Fruit fly (Drosophila melanogaster) whole organism, embryonic: ENCODE data around the gene CG10116.
A peak's percentile ranks its signal among the peaks of the same experiment; 100 is the strongest.

ENCODE experiments used
- Ada2b ChIP-seq: fragments of 200-800 bp; sonication (Bioruptor generic); IDR thresholded peaks from 2 replicates; pipeline ENCODE4 v1.3.6; 2022; ENCODE audit warnings: missing biosample characterization, missing genetic modification characterization
- Aef1 ChIP-seq: fragments of 200-800 bp; sonication (Bioruptor generic); IDR thresholded peaks from 3 replicates; pipeline ENCODE4 v1.3.6; 2022; ENCODE audit warnings: missing biosample characterization, missing genetic modification characterization
- Awh ChIP-seq: fragments of 200-800 bp; sonication (Bioruptor generic); IDR thresholded peaks from 2 replicates; pipeline ENCODE4, ENCODE4 v1.3.6; 2022; ENCODE audit warnings: missing biosample characterization, missing genetic modification characterization
- CG10462 ChIP-seq: fragments of 200-800 bp; sonication (Bioruptor generic); optimal IDR thresholded peaks from 2 replicates; lab custom pipeline; 2016; ENCODE audit warnings: missing biosample characterization, missing genetic modification characterization
- CG11085 ChIP-seq: fragments of 200-800 bp; sonication (Bioruptor generic); IDR thresholded peaks from 2 replicates; pipeline ENCODE4 v1.3.6; 2022; ENCODE audit warnings: missing biosample characterization, missing genetic modification characterization
- CG17186 ChIP-seq: fragments of 200-800 bp; sonication (Bioruptor generic); optimal IDR thresholded peaks from 3 replicates; lab custom pipeline; 2017; ENCODE audit warnings: missing biosample characterization, missing genetic modification reagents, missing genetic modification characterization
- CG17568 ChIP-seq: fragments of 200-800 bp; sonication (Bioruptor generic); optimal IDR thresholded peaks from 2 replicates; lab custom pipeline; 2018; ENCODE audit warnings: missing biosample characterization, mild to moderate bottlenecking, missing genetic modification characterization, moderate library complexity
- CG18262 ChIP-seq: fragments of 200-800 bp; optimal IDR thresholded peaks from 3 replicates; lab custom pipeline; 2019; ENCODE audit warnings: missing biosample characterization, mild to moderate bottlenecking, missing genetic modification characterization, moderate library complexity
- CG18764 ChIP-seq: fragments of 200-800 bp; sonication (Bioruptor generic); optimal IDR thresholded peaks from 3 replicates; lab custom pipeline; 2016; ENCODE audit warnings: missing biosample characterization, missing genetic modification characterization
- CG2889 ChIP-seq: fragments of 200-800 bp; sonication (Bioruptor generic); IDR thresholded peaks from 3 replicates; pipeline ENCODE4 v1.3.6; 2022; ENCODE audit warnings: missing biosample characterization, missing genetic modification characterization
- CG34422 ChIP-seq: fragments of 200-800 bp; sonication (Bioruptor generic); IDR thresholded peaks from 3 replicates; pipeline ENCODE4 v1.3.6; 2022; ENCODE audit warnings: missing biosample characterization, missing genetic modification characterization
- CG43689 ChIP-seq: fragments of 200-800 bp; sonication (Bioruptor generic); IDR thresholded peaks from 2 replicates; pipeline ENCODE4 v1.3.6; 2022; ENCODE audit warnings: missing biosample characterization, missing genetic modification characterization
- CHES-1-like ChIP-seq: fragments of 200-800 bp; sonication (Bioruptor generic); optimal IDR thresholded peaks from 2 replicates; lab custom pipeline; 2016; ENCODE audit warnings: missing biosample characterization, missing genetic modification characterization
- CTCF ChIP-seq: fragments of 200-800 bp; sonication (Bioruptor generic); optimal IDR thresholded peaks from 2 replicates; lab custom pipeline; 2017; ENCODE audit warnings: missing biosample characterization, mild to moderate bottlenecking, missing genetic modification characterization, moderate library complexity
- CoRest ChIP-seq: fragments of 200-800 bp; sonication (Bioruptor generic); optimal IDR thresholded peaks from 3 replicates; lab custom pipeline; 2018; ENCODE audit warnings: missing biosample characterization, mild to moderate bottlenecking, missing genetic modification characterization, moderate library complexity
- Doc3 ChIP-seq: fragments of 200-800 bp; sonication (Bioruptor generic); IDR thresholded peaks from 3 replicates; pipeline ENCODE4 v1.3.6; 2022; ENCODE audit warnings: missing biosample characterization, missing genetic modification characterization; ENCODE audit not compliant: partially characterized antibody
- Dp ChIP-seq: fragments of 200-800 bp; sonication (Bioruptor generic); optimal IDR thresholded peaks from 2 replicates; lab custom pipeline; 2018; ENCODE audit warnings: missing biosample characterization, mild to moderate bottlenecking, missing genetic modification characterization, moderate library complexity
- Ets65A ChIP-seq: fragments of 200-800 bp; sonication (Bioruptor generic); peaks from one replicate; lab custom pipeline; 2016; ENCODE audit warnings: missing biosample characterization, missing genetic modification characterization
- Fer1 ChIP-seq: fragments of 200-800 bp; sonication (Bioruptor generic); optimal IDR thresholded peaks from 2 replicates; lab custom pipeline; 2017; ENCODE audit warnings: missing biosample characterization, mild to moderate bottlenecking, missing genetic modification characterization
- Fer3 ChIP-seq: fragments of 200-800 bp; sonication (Bioruptor generic); optimal IDR thresholded peaks from 2 replicates; lab custom pipeline; 2018; ENCODE audit warnings: missing biosample characterization, mild to moderate bottlenecking, missing genetic modification characterization, moderate library complexity
- Hmr ChIP-seq: fragments of 200-800 bp; sonication (Bioruptor generic); optimal IDR thresholded peaks from 3 replicates; lab custom pipeline; 2017; ENCODE audit warnings: mild to moderate bottlenecking, missing biosample characterization, missing genetic modification reagents, missing genetic modification characterization
- Hr39 ChIP-seq: fragments of >200 bp; optimal IDR thresholded peaks from 2 replicates; lab custom pipeline; 2017
- Hr51 ChIP-seq, 2 experiments: fragments of 200-800 bp; sonication (Bioruptor generic); optimal IDR thresholded peaks; 2 replicates in 1 of 2; 3 replicates in 1 of 2; lab custom pipeline; 2016 to 2018; ENCODE audit warnings: missing biosample characterization in 2 of 2, missing genetic modification characterization in 2 of 2, mild to moderate bottlenecking in 1 of 2, moderate library complexity in 1 of 2
- NC2β ChIP-seq: fragments of 200-800 bp; sonication (Bioruptor generic); optimal IDR thresholded peaks from 2 replicates; lab custom pipeline; 2016; ENCODE audit warnings: missing biosample characterization, missing genetic modification characterization
- Sin3A ChIP-seq: fragments of >200 bp; optimal IDR thresholded peaks from 2 replicates; lab custom pipeline; 2018
- Trl ChIP-seq, 3 experiments: fragments of >200 bp in 2 of 3; fragments of 200-800 bp in 1 of 3; sonication (Bioruptor generic) in 1 of 3; optimal IDR thresholded peaks; 2 replicates in 1 of 3; 3 replicates in 2 of 3; lab custom pipeline; 2016 to 2017; ENCODE audit warnings: missing biosample characterization in 1 of 3, missing genetic modification characterization in 1 of 3
- ab ChIP-seq: fragments of 200-800 bp; sonication (Bioruptor generic); optimal IDR thresholded peaks from 2 replicates; lab custom pipeline; 2016; ENCODE audit warnings: missing biosample characterization, missing genetic modification characterization
- ase ChIP-seq: fragments of 200-800 bp; sonication (Bioruptor generic); IDR thresholded peaks from 3 replicates; pipeline ENCODE4 v1.3.6; 2022; ENCODE audit warnings: missing biosample characterization, missing genetic modification characterization
- az2 ChIP-seq: fragments of 200-800 bp; sonication (Bioruptor generic); optimal IDR thresholded peaks from 3 replicates; lab custom pipeline; 2016; ENCODE audit warnings: missing biosample characterization, missing genetic modification characterization
- bowl ChIP-seq: fragments of 200-800 bp; sonication (Bioruptor generic); IDR thresholded peaks from 2 replicates; pipeline ENCODE4 v1.3.6; 2022; ENCODE audit warnings: missing biosample characterization, missing genetic modification characterization
- chinmo ChIP-seq: fragments of 200-800 bp; sonication (Bioruptor generic); IDR thresholded peaks from 4 replicates; pipeline ENCODE4 v1.3.6; 2022; ENCODE audit warnings: missing biosample characterization, missing genetic modification characterization; ENCODE audit not compliant: partially characterized antibody
- dati ChIP-seq: fragments of 200-800 bp; sonication (Bioruptor generic); IDR thresholded peaks from 2 replicates; pipeline ENCODE4 v1.3.6; 2022; ENCODE audit warnings: missing biosample characterization, missing genetic modification characterization
- dmrt99B ChIP-seq: fragments of 200-800 bp; sonication (Bioruptor generic); optimal IDR thresholded peaks from 2 replicates; lab custom pipeline; 2018; ENCODE audit warnings: missing biosample characterization, mild to moderate bottlenecking, missing genetic modification characterization, moderate library complexity
- eyg ChIP-seq: fragments of 200-800 bp; sonication (Bioruptor generic); optimal IDR thresholded peaks from 3 replicates; lab custom pipeline; 2016; ENCODE audit warnings: missing biosample characterization, missing genetic modification characterization
- fd96Cb ChIP-seq: fragments of 200-800 bp; sonication (Bioruptor generic); optimal IDR thresholded peaks from 2 replicates; lab custom pipeline; 2018; ENCODE audit warnings: missing biosample characterization, mild to moderate bottlenecking, missing genetic modification characterization, moderate library complexity
- kay ChIP-seq: fragments of 200-800 bp; sonication (Bioruptor generic); optimal IDR thresholded peaks from 2 replicates; lab custom pipeline; 2016; ENCODE audit warnings: missing biosample characterization, missing genetic modification characterization
- knrl ChIP-seq: fragments of 200-800 bp; sonication (Bioruptor generic); IDR thresholded peaks from 3 replicates; pipeline ENCODE4 v1.3.6; 2022; ENCODE audit warnings: missing biosample characterization, missing genetic modification characterization; ENCODE audit not compliant: partially characterized antibody
- lbe ChIP-seq: fragments of 200-800 bp; sonication (Bioruptor generic); optimal IDR thresholded peaks from 2 replicates; lab custom pipeline; 2016; ENCODE audit warnings: missing biosample characterization, mild to moderate bottlenecking, missing genetic modification characterization
- lilli ChIP-seq: fragments of 200-800 bp; sonication (Bioruptor generic); optimal IDR thresholded peaks from 3 replicates; lab custom pipeline; 2016; ENCODE audit warnings: missing biosample characterization, missing genetic modification characterization
- mld ChIP-seq: fragments of 200-800 bp; sonication (Bioruptor generic); IDR thresholded peaks from 3 replicates; pipeline ENCODE4 v1.3.6; 2022; ENCODE audit warnings: missing biosample characterization, missing genetic modification characterization; ENCODE audit not compliant: partially characterized antibody
- peb ChIP-seq: fragments of 200-800 bp; sonication (Bioruptor generic); IDR thresholded peaks from 2 replicates; pipeline ENCODE4 v1.3.6; 2022; ENCODE audit warnings: missing biosample characterization, missing genetic modification characterization
- prd ChIP-seq, 3 experiments: fragments of >200 bp in 2 of 3; fragments of 200-800 bp in 1 of 3; sonication (Bioruptor generic) in 1 of 3; optimal IDR thresholded peaks in 2 of 3; IDR thresholded peaks in 1 of 3; 2 replicates in 2 of 3; 3 replicates in 1 of 3; pipeline versions ENCODE4 v1.3.6 to Lab custom; 2017 to 2022; ENCODE audit warnings: missing biosample characterization in 1 of 3, missing genetic modification characterization in 1 of 3
- ssp ChIP-seq: fragments of 200-800 bp; sonication (Bioruptor generic); IDR thresholded peaks from 2 replicates; pipeline ENCODE4 v1.3.6; 2022; ENCODE audit warnings: missing biosample characterization, missing genetic modification characterization
- stc ChIP-seq: fragments of 200-800 bp; sonication (Bioruptor generic); IDR thresholded peaks from 2 replicates; pipeline ENCODE4 v1.3.6; 2022; ENCODE audit warnings: missing biosample characterization, missing genetic modification characterization
- toy ChIP-seq: fragments of 200-800 bp; sonication (Bioruptor generic); IDR thresholded peaks from 2 replicates; pipeline ENCODE4 v1.3.6; 2022; ENCODE audit warnings: missing biosample characterization, missing genetic modification characterization
- trem ChIP-seq: fragments of 200-800 bp; optimal IDR thresholded peaks from 3 replicates; lab custom pipeline; 2019; ENCODE audit warnings: missing biosample characterization, mild to moderate bottlenecking, missing genetic modification characterization, moderate library complexity
- unc-4 ChIP-seq: fragments of 200-800 bp; sonication (Bioruptor generic); IDR thresholded peaks from 2 replicates; pipeline ENCODE4 v1.3.6; 2022; ENCODE audit warnings: missing biosample characterization, missing genetic modification characterization; ENCODE audit not compliant: partially characterized antibody
- wor ChIP-seq: fragments of 200-800 bp; sonication (Bioruptor generic); IDR thresholded peaks from 2 replicates; pipeline ENCODE4 v1.3.6; 2022; ENCODE audit warnings: missing biosample characterization, missing genetic modification characterization
- zen ChIP-seq: fragments of 200-800 bp; sonication (Bioruptor generic); optimal IDR thresholded peaks from 3 replicates; lab custom pipeline; 2018; ENCODE audit warnings: missing biosample characterization, mild to moderate bottlenecking, missing genetic modification characterization, moderate library complexity

CG10116 gene

dm6 chr3L:13476566-13477452, 19.8 kb upstream of the CG10116 start (continued):
- TF ChIP-seq unc-4 (GFP tag; lab: Robert Waterston, UW) (peak; percentile 64; the same call in 1 of the 2 replicates), CoRest (peak; percentile 95), Hr39 (lab: Kevin White, UChicago) (no peak), mld (GFP tag; lab: Robert Waterston, UW) (no peak), CG11085 (GFP tag; lab: Robert Waterston, UW) (peak; percentile 70), CG34422 (GFP tag; lab: Robert Waterston, UW) (peak; percentile 84), CHES-1-like (peak; percentile 11), kay (GFP tag; lab: Kevin White, UChicago) (peak; percentile 81), dati (GFP tag; lab: Robert Waterston, UW) (peak; percentile 39; the same call in 1 of the 2 replicates), dmrt99B (tag; lab: Kevin White, UChicago) (peak; percentile 95), CG10462 (peak; percentile 62), CTCF (GFP tag; lab: Kevin White, UChicago) (peak; percentile 64), zen (tag; lab: Kevin White, UChicago) (peak; percentile 61), stc (peak; percentile 82), Hr51 (GFP tag; optimal IDR thresholded peaks at IDR 0.05; lab: Kevin White, UChicago) (peak; percentile 57 to 95), CG2889 (GFP tag; lab: Robert Waterston, UW) (peak; percentile 80), Ets65A (peak; percentile 84), Fer3 (tag; lab: Kevin White, UChicago) (peak; percentile 85), Awh (GFP tag; lab: Robert Waterston, UW) (peak; percentile 71), CG43689 (peak; percentile 60), eyg (GFP tag; lab: Kevin White, UChicago) (no peak), peb (GFP tag; lab: Robert Waterston, UW) (peak; percentile 58; the same call in 1 of the 2 replicates), trem (tag; lab: Kevin White, UChicago) (peak; percentile 79), Sin3A (no peak), wor (GFP tag; lab: Robert Waterston, UW) (peak; percentile 87), lilli (GFP tag; lab: Kevin White, UChicago) (peak; percentile 88), fd96Cb (peak; percentile 93), CG17568 (GFP tag; lab: Kevin White, UChicago) (peak; percentile 74), CG18764 (peak; percentile 79), lbe (GFP tag; lab: Kevin White, UChicago) (peak; percentile 49), Aef1 (GFP tag; lab: Robert Waterston, UW) (peak; percentile 79), Ada2b (GFP tag; lab: Robert Waterston, UW) (peak; percentile 84), Hmr (GFP tag; lab: Kevin White, UChicago) (peak; percentile 92), CG18262 (tag; lab: Kevin White, UChicago) (peak; percentile 94), knrl (GFP tag; lab: Robert Waterston, UW) (no peak), Doc3 (GFP tag; lab: Robert Waterston, UW) (peak; percentile 66; the same call in 2 of the 3 replicates), ab (GFP tag; lab: Kevin White, UChicago) (no peak), prd (optimal IDR thresholded peaks at IDR 0.05; lab: Kevin White, UChicago) (no peak), prd (GFP tag; IDR thresholded peaks at IDR 0.05; lab: Robert Waterston, UW) (peak; percentile 86), toy (GFP tag; lab: Robert Waterston, UW) (peak; percentile 57; the same call in 1 of the 2 replicates), CG17186 (GFP tag; lab: Kevin White, UChicago) (peak; percentile 72), az2 (GFP tag; lab: Kevin White, UChicago) (peak; percentile 90), bowl (GFP tag; lab: Robert Waterston, UW) (no peak), ssp (peak; percentile 82), Dp (GFP tag; lab: Kevin White, UChicago) (peak; percentile 2), NC2β (GFP tag; lab: Kevin White, UChicago) (peak; percentile 20), chinmo (GFP tag; lab: Robert Waterston, UW) (no peak), ase (peak; percentile 71), Trl (optimal IDR thresholded peaks at IDR 0.05; lab: Kevin White, UChicago) (peak; percentile 99 to 100), Trl (GFP tag; optimal IDR thresholded peaks at IDR 0.05; lab: Kevin White, UChicago) (peak; percentile 37), Fer1 (GFP tag; lab: Kevin White, UChicago) (peak; percentile 89)
